Fruit fly (Drosophila melanogaster): ENCODE measurements around the gene Mpi.

Gene Mpi

dm6 chr3R:9759360-9760191 lies at the start of gene Mpi (continued):
- TF ChIP-seq ato (GFP tag; IDR thresholded peaks at IDR 0.05; ENCODE audit: partially characterized antibody) (0 out of 2 replicates have a peak, but pooled peaks have one; percentile 45), CG8290 (GFP tag; optimal IDR thresholded peaks at IDR 0.05) (no peak), CG8290 (tag; optimal IDR thresholded peaks at IDR 0.05) (no peak), Hr78 (GFP tag; optimal IDR thresholded peaks at IDR 0.05) (peak in 1 of 2 experiments; percentile 84), vvl (GFP tag; IDR thresholded peaks at IDR 0.05) (peak; percentile 53), CG9817 (tag; optimal IDR thresholded peaks at IDR 0.05) (peak; percentile 8), Ptx1 (GFP tag; IDR thresholded peaks at IDR 0.05) (no peak), Atf6 (GFP tag; IDR thresholded peaks at IDR 0.05) (peak; percentile 29), CG10267 (tag; optimal IDR thresholded peaks at IDR 0.05) (peak; percentile 48), CG2129 (GFP tag; IDR thresholded peaks at IDR 0.05; ENCODE audit: partially characterized antibody) (peak; percentile 45; the same call in 1 of the 2 replicates), pum (GFP tag; optimal IDR thresholded peaks at IDR 0.05) (no peak), emc (GFP tag; optimal IDR thresholded peaks at IDR 0.05) (no peak), Hand (GFP tag; optimal IDR thresholded peaks at IDR 0.05) (peak; percentile 21), Jarid2 (GFP tag; optimal IDR thresholded peaks at IDR 0.05) (no peak), row (GFP tag; IDR thresholded peaks at IDR 0.05) (peak; percentile 92), dan (GFP tag; IDR thresholded peaks at IDR 0.05) (no peak), CG4404 (GFP tag; IDR thresholded peaks at IDR 0.05) (no peak), HmgZ (tag; optimal IDR thresholded peaks at IDR 0.05) (peak; percentile 37), CG11247 (GFP tag; IDR thresholded peaks at IDR 0.05) (0 out of 2 replicates have a peak, but pooled peaks have one; percentile 17), az2 (GFP tag; optimal IDR thresholded peaks at IDR 0.05) (peak; percentile 37), otp (GFP tag; IDR thresholded peaks at IDR 0.05) (no peak), dmrt11E (tag; optimal IDR thresholded peaks at IDR 0.05) (peak; percentile 49), dpn (GFP tag; optimal IDR thresholded peaks at IDR 0.05) (peak in 1 of 2 experiments; percentile 25), CG12942 (GFP tag; optimal IDR thresholded peaks at IDR 0.05) (peak; percentile 29), Hsf (GFP tag; optimal IDR thresholded peaks at IDR 0.05) (peak; percentile 13), ab (GFP tag; optimal IDR thresholded peaks at IDR 0.05) (no peak), CG11560 (tag; IDR thresholded peaks at IDR 0.05) (no peak), CG4424 (GFP tag; optimal IDR thresholded peaks at IDR 0.05) (peak; percentile 27), trem (tag; optimal IDR thresholded peaks at IDR 0.05) (peak; percentile 58), nmo (GFP tag; optimal IDR thresholded peaks at IDR 0.05) (peak; percentile 49), Dp (GFP tag; optimal IDR thresholded peaks at IDR 0.05) (peak; percentile 18), salm (tag; optimal IDR thresholded peaks at IDR 0.05) (peak; percentile 41), shn (GFP tag; optimal IDR thresholded peaks at IDR 0.05) (no peak), sens (GFP tag) (peak; percentile 81), fd3F (GFP tag; optimal IDR thresholded peaks at IDR 0.05) (peak; percentile 2), pfk (GFP tag; optimal IDR thresholded peaks at IDR 0.05) (no peak), CG9932 (GFP tag; IDR thresholded peaks at IDR 0.05) (peak; percentile 36), CG7357 (GFP tag; IDR thresholded peaks at IDR 0.05) (peak; percentile 89), CG1233 (GFP tag; optimal IDR thresholded peaks at IDR 0.05) (peak; percentile 18), sc (optimal IDR thresholded peaks at IDR 0.05) (no peak), sc (GFP tag; optimal IDR thresholded peaks at IDR 0.05) (no peak), CG4617 (GFP tag; optimal IDR thresholded peaks at IDR 0.05; ENCODE audit: borderline replicate concordance) (peak; percentile 63), croc (GFP tag; conservative IDR thresholded peaks at IDR 0.05) (no peak), hbn (GFP tag; IDR thresholded peaks at IDR 0.05; ENCODE audit: partially characterized antibody) (peak; percentile 43; the same call in 1 of the 2 replicates), lmd (GFP tag; IDR thresholded peaks at IDR 0.05) (peak; percentile 17; the same call in 1 of the 2 replicates), Dref (GFP tag; IDR thresholded peaks at IDR 0.05) (peak; percentile 62), Fer1 (GFP tag; optimal IDR thresholded peaks at IDR 0.05) (peak; percentile 43), Stat92E (GFP tag; optimal IDR thresholded peaks at IDR 0.05) (peak in 1 of 3 experiments; percentile 49), so (GFP tag; IDR thresholded peaks at IDR 0.05) (0 out of 3 replicates have a peak, but pooled peaks have one; percentile 30)

Data from whole organism, embryonic.